Fruit fly (Drosophila melanogaster) whole organism, embryonic: ENCODE measurements around the gene PIG-L.

Source experiments
- CG10209 ChIP-seq: fragments of 200-800 bp; sonication (Bioruptor generic); optimal IDR thresholded peaks from 3 replicates; lab custom pipeline; 2017; ENCODE audit warnings: missing biosample characterization, mild to moderate bottlenecking, missing genetic modification characterization, missing genetic modification reagents
- CG10267 ChIP-seq: fragments of 200-800 bp; sonication (Bioruptor generic); optimal IDR thresholded peaks from 2 replicates; lab custom pipeline; 2018; ENCODE audit warnings: missing biosample characterization, mild to moderate bottlenecking, missing genetic modification characterization, moderate library complexity
- CG10565 ChIP-seq: fragments of 200-800 bp; sonication (Bioruptor generic); optimal IDR thresholded peaks from 3 replicates; lab custom pipeline; 2016; ENCODE audit warnings: missing biosample characterization, mild to moderate bottlenecking, missing genetic modification characterization
- CG11696 ChIP-seq: fragments of 200-800 bp; sonication (Bioruptor generic); IDR thresholded peaks from 2 replicates; pipeline ENCODE4 v1.3.6; 2022; ENCODE audit warnings: missing biosample characterization, missing genetic modification characterization
- CG17568 ChIP-seq: fragments of 200-800 bp; sonication (Bioruptor generic); optimal IDR thresholded peaks from 2 replicates; lab custom pipeline; 2018; ENCODE audit warnings: missing biosample characterization, mild to moderate bottlenecking, missing genetic modification characterization, moderate library complexity
- CG18619 ChIP-seq: fragments of 200-800 bp; sonication (Bioruptor generic); optimal IDR thresholded peaks from 3 replicates; lab custom pipeline; 2017; ENCODE audit warnings: missing biosample characterization, mild to moderate bottlenecking, missing genetic modification characterization
- CG3065 ChIP-seq: fragments of 200-800 bp; sonication (Bioruptor generic); optimal IDR thresholded peaks from 2 replicates; lab custom pipeline; 2016; ENCODE audit warnings: missing biosample characterization, missing genetic modification characterization
- CG32767 ChIP-seq: fragments of 200-800 bp; sonication (Bioruptor generic); IDR thresholded peaks from 2 replicates; pipeline ENCODE4 v1.3.6; 2022; ENCODE audit warnings: missing biosample characterization, missing genetic modification characterization
- CG6791 ChIP-seq: fragments of 200-800 bp; sonication (Bioruptor generic); IDR thresholded peaks from 3 replicates; pipeline ENCODE4 v1.3.6; 2022; ENCODE audit warnings: missing biosample characterization, missing genetic modification characterization; ENCODE audit not compliant: partially characterized antibody
- CG7928 ChIP-seq: fragments of 200-800 bp; sonication (Bioruptor generic); optimal IDR thresholded peaks from 2 replicates; lab custom pipeline; 2017; ENCODE audit warnings: missing biosample characterization, mild to moderate bottlenecking, missing genetic modification characterization
- CG9876 ChIP-seq: fragments of 200-800 bp; sonication (Bioruptor generic); optimal IDR thresholded peaks from 2 replicates; lab custom pipeline; 2016; ENCODE audit warnings: missing biosample characterization, missing genetic modification characterization
- Camta ChIP-seq: fragments of 200-800 bp; sonication (Bioruptor generic); optimal IDR thresholded peaks from 2 replicates; lab custom pipeline; 2016; ENCODE audit warnings: missing biosample characterization, missing genetic modification characterization
- CrebB ChIP-seq: fragments of 200-800 bp; sonication (Bioruptor generic); optimal IDR thresholded peaks from 3 replicates; lab custom pipeline; 2018; ENCODE audit warnings: missing biosample characterization, mild to moderate bottlenecking, missing genetic modification characterization
- Hey ChIP-seq: fragments of 200-800 bp; sonication (Bioruptor generic); optimal IDR thresholded peaks from 3 replicates; lab custom pipeline; 2018; ENCODE audit warnings: missing biosample characterization, mild to moderate bottlenecking, missing genetic modification characterization
- HmgZ ChIP-seq: fragments of 200-800 bp; sonication (Bioruptor generic); optimal IDR thresholded peaks from 2 replicates; lab custom pipeline; 2018; ENCODE audit warnings: missing biosample characterization, mild to moderate bottlenecking, missing genetic modification characterization
- Jarid2 ChIP-seq: fragments of 200-800 bp; sonication (Bioruptor generic); optimal IDR thresholded peaks from 3 replicates; lab custom pipeline; 2017; ENCODE audit warnings: mild to moderate bottlenecking, missing biosample characterization, missing genetic modification reagents, missing genetic modification characterization
- Lim3 ChIP-seq: fragments of 200-800 bp; sonication (Bioruptor generic); IDR thresholded peaks from 2 replicates; pipeline ENCODE4 v1.3.6; 2022; ENCODE audit warnings: missing biosample characterization, missing genetic modification characterization
- Nf-YB ChIP-seq: fragments of 200-800 bp; sonication (Bioruptor generic); optimal IDR thresholded peaks from 3 replicates; lab custom pipeline; 2019; ENCODE audit warnings: missing biosample characterization, mild to moderate bottlenecking, missing genetic modification characterization, moderate library complexity
- NfI ChIP-seq: fragments of 200-800 bp; sonication (Bioruptor generic); optimal IDR thresholded peaks from 3 replicates; lab custom pipeline; 2018; ENCODE audit warnings: missing biosample characterization, mild to moderate bottlenecking, missing genetic modification characterization, moderate library complexity
- Oli ChIP-seq: fragments of 200-800 bp; sonication (Bioruptor generic); optimal IDR thresholded peaks from 2 replicates; lab custom pipeline; 2018; ENCODE audit warnings: missing biosample characterization, mild to moderate bottlenecking, missing genetic modification characterization, moderate library complexity
- Sin3A ChIP-seq: fragments of >200 bp; optimal IDR thresholded peaks from 2 replicates; lab custom pipeline; 2018
- Sry-β ChIP-seq: fragments of 200-800 bp; sonication (Bioruptor generic); optimal IDR thresholded peaks from 2 replicates; lab custom pipeline; 2018; ENCODE audit warnings: missing biosample characterization, mild to moderate bottlenecking, missing genetic modification characterization, moderate library complexity
- Stat92E ChIP-seq, 3 experiments: fragments of >200 bp in 2 of 3; fragments of 200-800 bp in 1 of 3; sonication (Bioruptor generic) in 1 of 3; optimal IDR thresholded peaks; 2 replicates each; lab custom pipeline; 2017 to 2019; ENCODE audit warnings: missing biosample characterization in 3 of 3, missing genetic modification characterization in 3 of 3, mild to moderate bottlenecking in 1 of 3, moderate library complexity in 1 of 3
- aop ChIP-seq: fragments of 200-800 bp; sonication (Bioruptor generic); IDR thresholded peaks from 2 replicates; pipeline ENCODE4 v1.3.6; 2022; ENCODE audit warnings: missing biosample characterization, missing genetic modification characterization
- bcd ChIP-seq: fragments of 200-800 bp; sonication (Bioruptor generic); optimal IDR thresholded peaks from 2 replicates; lab custom pipeline; 2017; ENCODE audit warnings: missing biosample characterization, mild to moderate bottlenecking, missing genetic modification characterization
- danr ChIP-seq: fragments of 200-800 bp; sonication (Bioruptor generic); IDR thresholded peaks from 2 replicates; pipeline ENCODE4 v1.3.6; 2022; ENCODE audit warnings: missing biosample characterization, missing genetic modification characterization
- exex ChIP-seq: fragments of 200-800 bp; sonication (Bioruptor generic); optimal IDR thresholded peaks from 4 replicates; lab custom pipeline; 2018; ENCODE audit warnings: missing biosample characterization, mild to moderate bottlenecking, missing genetic modification characterization, moderate library complexity
- fd102C ChIP-seq: fragments of 200-800 bp; sonication (Bioruptor generic); optimal IDR thresholded peaks from 2 replicates; lab custom pipeline; 2018; ENCODE audit warnings: missing biosample characterization, mild to moderate bottlenecking, missing genetic modification characterization, moderate library complexity
- fru ChIP-seq: fragments of >200 bp; optimal IDR thresholded peaks from 2 replicates; lab custom pipeline; 2017
- gcm2 ChIP-seq: fragments of 200-800 bp; sonication (Bioruptor generic); optimal IDR thresholded peaks from 2 replicates; lab custom pipeline; 2016; ENCODE audit warnings: missing biosample characterization, missing genetic modification characterization
- gfzf ChIP-seq: fragments of 200-800 bp; sonication (Bioruptor generic); optimal IDR thresholded peaks from 2 replicates; lab custom pipeline; 2016; ENCODE audit warnings: missing biosample characterization, mild to moderate bottlenecking, missing genetic modification characterization, moderate library complexity
- grau ChIP-seq: fragments of 200-800 bp; optimal IDR thresholded peaks from 3 replicates; lab custom pipeline; 2019; ENCODE audit warnings: missing biosample characterization, mild to moderate bottlenecking, missing genetic modification characterization, moderate library complexity
- grn ChIP-seq: fragments of 200-800 bp; sonication (Bioruptor generic); optimal IDR thresholded peaks from 3 replicates; lab custom pipeline; 2017; ENCODE audit warnings: missing biosample characterization, missing genetic modification characterization
- hkb ChIP-seq, 2 experiments: fragments of 200-800 bp in 1 of 2; fragments of >200 bp in 1 of 2; sonication (Bioruptor generic) in 1 of 2; IDR thresholded peaks in 1 of 2; optimal IDR thresholded peaks in 1 of 2; 2 replicates each; pipeline versions ENCODE4 v1.3.6 to Lab custom; 2017 to 2022; ENCODE audit warnings: missing biosample characterization in 1 of 2, missing genetic modification characterization in 1 of 2
- kah ChIP-seq: fragments of 200-800 bp; sonication (Bioruptor generic); optimal IDR thresholded peaks from 2 replicates; lab custom pipeline; 2018; ENCODE audit warnings: missing biosample characterization, mild to moderate bottlenecking, missing genetic modification characterization
- knrl ChIP-seq: fragments of 200-800 bp; sonication (Bioruptor generic); IDR thresholded peaks from 3 replicates; pipeline ENCODE4 v1.3.6; 2022; ENCODE audit warnings: missing biosample characterization, missing genetic modification characterization; ENCODE audit not compliant: partially characterized antibody
- lov ChIP-seq, 2 experiments: fragments of 200-800 bp in 1 of 2; fragments of >200 bp in 1 of 2; sonication (Bioruptor generic) in 1 of 2; IDR thresholded peaks in 1 of 2; optimal IDR thresholded peaks in 1 of 2; 2 replicates in 1 of 2; 3 replicates in 1 of 2; pipeline versions ENCODE4 v1.3.6 to Lab custom; 2017 to 2022; ENCODE audit warnings: missing biosample characterization in 1 of 2, missing genetic modification characterization in 1 of 2
- mld ChIP-seq: fragments of 200-800 bp; sonication (Bioruptor generic); IDR thresholded peaks from 3 replicates; pipeline ENCODE4 v1.3.6; 2022; ENCODE audit warnings: missing biosample characterization, missing genetic modification characterization; ENCODE audit not compliant: partially characterized antibody
- sima ChIP-seq: fragments of 200-800 bp; sonication (Bioruptor generic); optimal IDR thresholded peaks from 2 replicates; lab custom pipeline; 2016; ENCODE audit warnings: missing biosample characterization, missing genetic modification characterization
- slp2 ChIP-seq: fragments of 200-800 bp; sonication (Bioruptor generic); optimal IDR thresholded peaks from 2 replicates; lab custom pipeline; 2016; ENCODE audit warnings: missing biosample characterization, missing genetic modification characterization
- sob ChIP-seq: fragments of 200-800 bp; sonication (Bioruptor generic); IDR thresholded peaks from 2 replicates; pipeline ENCODE4 v1.3.6; 2022; ENCODE audit warnings: missing biosample characterization, missing genetic modification characterization
- sqz ChIP-seq: fragments of 200-800 bp; sonication (Bioruptor generic); optimal IDR thresholded peaks from 3 replicates; lab custom pipeline; 2018; ENCODE audit warnings: missing biosample characterization, mild to moderate bottlenecking, missing genetic modification characterization
- sug ChIP-seq: fragments of 200-800 bp; optimal IDR thresholded peaks from 2 replicates; lab custom pipeline; 2019; ENCODE audit warnings: missing biosample characterization, mild to moderate bottlenecking, missing genetic modification characterization, moderate library complexity
- tio ChIP-seq: fragments of 200-800 bp; sonication (Bioruptor generic); optimal IDR thresholded peaks from 2 replicates; lab custom pipeline; 2017; ENCODE audit warnings: missing biosample characterization, missing genetic modification characterization, inconsistent platforms
- tll ChIP-seq, 2 experiments: fragments of 200-800 bp in 1 of 2; fragments of >200 bp in 1 of 2; sonication (Bioruptor generic) in 1 of 2; optimal IDR thresholded peaks; 2 replicates each; lab custom pipeline; 2017 to 2019; ENCODE audit warnings: missing biosample characterization in 2 of 2, missing genetic modification characterization in 2 of 2, mild to moderate bottlenecking in 1 of 2, moderate library complexity in 1 of 2
- ttk ChIP-seq: fragments of 200-800 bp; sonication (Bioruptor generic); IDR thresholded peaks from 2 replicates; pipeline ENCODE4 v2.1.2; 2022; ENCODE audit warnings: missing biosample characterization, missing genetic modification characterization
- vvl ChIP-seq: fragments of 200-800 bp; sonication (Bioruptor generic); IDR thresholded peaks from 2 replicates; pipeline ENCODE4 v1.3.6; 2022; ENCODE audit warnings: missing biosample characterization, missing genetic modification characterization
- z ChIP-seq: fragments of 200-800 bp; sonication (Bioruptor generic); IDR thresholded peaks from 3 replicates; pipeline ENCODE4 v1.3.6; 2022; ENCODE audit warnings: missing biosample characterization, missing genetic modification characterization

Gene PIG-L

dm6 chr3R:20021152-20021769 is at the start of gene PIG-L, which contains the start of gene psidin (continued):
- TF ChIP-seq gcm2 (GFP tag; lab: Kevin White, UChicago) (peak; percentile 61), grn (GFP tag; lab: Kevin White, UChicago) (peak; percentile 6), tio (peak; percentile 89), mld (GFP tag; lab: Robert Waterston, UW) (peak; percentile 84), CG10267 (tag; lab: Kevin White, UChicago) (peak; percentile 63), Sin3A (peak; percentile 78), Camta (GFP tag; lab: Kevin White, UChicago) (peak; percentile 77), CG10209 (peak; percentile 87), sqz (no peak), gfzf (peak; percentile 28), lov (optimal IDR thresholded peaks at IDR 0.05; lab: Kevin White, UChicago) (no peak), lov (GFP tag; IDR thresholded peaks at IDR 0.05; lab: Robert Waterston, UW) (peak; percentile 41; the same call in 1 of the 3 replicates), CG9876 (GFP tag; lab: Kevin White, UChicago) (peak; percentile 74), CG18619 (peak; percentile 86), CG6791 (GFP tag; lab: Robert Waterston, UW) (peak; percentile 93), sug (tag; lab: Kevin White, UChicago) (peak; percentile 80), Nf-YB (GFP tag; lab: Kevin White, UChicago) (peak; percentile 75), Hey (no peak), CG3065 (peak; percentile 17), CrebB (tag; lab: Kevin White, UChicago) (peak; percentile 53), Lim3 (GFP tag; lab: Robert Waterston, UW) (no peak), Jarid2 (GFP tag; lab: Kevin White, UChicago) (no peak), knrl (GFP tag; lab: Robert Waterston, UW) (peak; percentile 97), sob (GFP tag; lab: Robert Waterston, UW) (peak; percentile 72), aop (GFP tag; lab: Robert Waterston, UW) (no peak), z (GFP tag; lab: Robert Waterston, UW) (no peak), CG11696 (GFP tag; lab: Robert Waterston, UW) (no peak), Sry-β (GFP tag; lab: Kevin White, UChicago) (peak; percentile 53), CG17568 (GFP tag; lab: Kevin White, UChicago) (no peak), grau (tag; lab: Kevin White, UChicago) (peak; percentile 93), CG32767 (GFP tag; lab: Robert Waterston, UW) (peak; percentile 66; the same call in 1 of the 2 replicates), ttk (GFP tag; lab: Robert Waterston, UW) (peak; percentile 40), slp2 (GFP tag; lab: Kevin White, UChicago) (peak; percentile 77), sima (no peak), exex (tag; lab: Kevin White, UChicago) (peak; percentile 43), fru (lab: Kevin White, UChicago) (no peak), HmgZ (peak; percentile 54), CG10565 (GFP tag; lab: Kevin White, UChicago) (no peak), fd102C (GFP tag; lab: Kevin White, UChicago) (no peak), vvl (GFP tag; lab: Robert Waterston, UW) (peak; percentile 76), Stat92E (GFP tag; optimal IDR thresholded peaks at IDR 0.05; lab: Kevin White, UChicago) (peak in 1 of 3 experiments; percentile 77), bcd (GFP tag; lab: Kevin White, UChicago) (peak; percentile 71), danr (no peak; the same call in 1 of the 2 replicates), hkb (optimal IDR thresholded peaks at IDR 0.05; lab: Kevin White, UChicago) (no peak), hkb (GFP tag; IDR thresholded peaks at IDR 0.05; lab: Robert Waterston, UW) (peak; percentile 61; the same call in 1 of the 2 replicates), kah (peak; percentile 11), CG7928 (GFP tag; lab: Kevin White, UChicago) (peak; percentile 36), tll (GFP tag; optimal IDR thresholded peaks at IDR 0.05; lab: Kevin White, UChicago) (peak in 1 of 2 experiments; percentile 67), Oli (peak; percentile 82), NfI (peak; percentile 82)
